Fruit fly (Drosophila melanogaster) whole organism, embryonic: Measurements from ENCODE around the gene CG31792.
A peak's percentile ranks its signal among the peaks of the same experiment; 100 is the strongest.

Source experiments
- Abd-B ChIP-seq: fragments of 200-800 bp; sonication (Bioruptor generic); optimal IDR thresholded peaks from 2 replicates; lab custom pipeline; 2018; ENCODE audit warnings: missing biosample characterization, mild to moderate bottlenecking, missing genetic modification characterization, moderate library complexity
- Adf1 ChIP-seq: fragments of 200-800 bp; sonication (Bioruptor generic); IDR thresholded peaks from 2 replicates; pipeline ENCODE4 v1.3.6; 2022; ENCODE audit warnings: missing biosample characterization, missing genetic modification characterization
- Bdp1 ChIP-seq: fragments of 200-800 bp; sonication (Bioruptor generic); optimal IDR thresholded peaks from 3 replicates; lab custom pipeline; 2016; ENCODE audit warnings: missing biosample characterization, missing genetic modification characterization
- CG10462 ChIP-seq: fragments of 200-800 bp; sonication (Bioruptor generic); optimal IDR thresholded peaks from 2 replicates; lab custom pipeline; 2016; ENCODE audit warnings: missing biosample characterization, missing genetic modification characterization
- CG10959 ChIP-seq: fragments of 200-800 bp; sonication (Bioruptor generic); IDR thresholded peaks from 2 replicates; pipeline ENCODE4 v1.3.6; 2022; ENCODE audit warnings: missing biosample characterization, missing genetic modification characterization
- CG11093 ChIP-seq: fragments of 200-800 bp; sonication (Bioruptor generic); IDR thresholded peaks from 3 replicates; pipeline ENCODE4 v1.3.6; 2022; ENCODE audit warnings: missing biosample characterization, missing genetic modification characterization
- CG11456 ChIP-seq: fragments of 200-800 bp; sonication (Bioruptor generic); IDR thresholded peaks from 3 replicates; pipeline ENCODE4 v1.3.6; 2022; ENCODE audit warnings: missing biosample characterization, missing genetic modification characterization
- CG12299 ChIP-seq: fragments of 200-800 bp; sonication (Bioruptor generic); optimal IDR thresholded peaks from 2 replicates; lab custom pipeline; 2018; ENCODE audit warnings: missing biosample characterization, mild to moderate bottlenecking, missing genetic modification characterization
- CG14441 ChIP-seq: fragments of 200-800 bp; sonication (Bioruptor generic); IDR thresholded peaks from 2 replicates; pipeline ENCODE4 v1.3.6; 2022; ENCODE audit warnings: missing biosample characterization, missing genetic modification characterization
- CG14667 ChIP-seq: fragments of 200-800 bp; sonication (Bioruptor generic); IDR thresholded peaks from 2 replicates; pipeline ENCODE4 v1.3.6; 2022; ENCODE audit warnings: missing biosample characterization, missing genetic modification characterization
- CG14710 ChIP-seq: fragments of 200-800 bp; sonication (Bioruptor generic); optimal IDR thresholded peaks from 3 replicates; lab custom pipeline; 2019; ENCODE audit warnings: missing biosample characterization, mild to moderate bottlenecking, missing genetic modification characterization, moderate library complexity
- CG17359 ChIP-seq: fragments of 200-800 bp; sonication (Bioruptor generic); optimal IDR thresholded peaks from 3 replicates; lab custom pipeline; 2018; ENCODE audit warnings: missing biosample characterization, mild to moderate bottlenecking, missing genetic modification characterization, moderate library complexity
- CG1792 ChIP-seq: fragments of 200-800 bp; sonication (Bioruptor generic); optimal IDR thresholded peaks from 2 replicates; lab custom pipeline; 2016; ENCODE audit warnings: missing biosample characterization, missing genetic modification characterization
- CG33557 ChIP-seq: fragments of 200-800 bp; sonication (Bioruptor generic); optimal IDR thresholded peaks from 2 replicates; lab custom pipeline; 2019; ENCODE audit warnings: missing biosample characterization, mild to moderate bottlenecking, missing genetic modification characterization, moderate library complexity
- CG3995 ChIP-seq: fragments of 200-800 bp; sonication (Bioruptor generic); optimal IDR thresholded peaks from 3 replicates; lab custom pipeline; 2016; ENCODE audit warnings: missing biosample characterization, missing genetic modification characterization
- CG4854 ChIP-seq: fragments of 200-800 bp; sonication (Bioruptor generic); optimal IDR thresholded peaks from 2 replicates; lab custom pipeline; 2016; ENCODE audit warnings: missing biosample characterization, missing genetic modification characterization, inconsistent platforms
- CG7963 ChIP-seq: fragments of 200-800 bp; sonication (Bioruptor generic); IDR thresholded peaks from 3 replicates; pipeline ENCODE4 v1.3.6; 2022; ENCODE audit warnings: missing biosample characterization, missing genetic modification characterization; ENCODE audit not compliant: partially characterized antibody
- CG8765 ChIP-seq: fragments of 200-800 bp; sonication (Bioruptor generic); IDR thresholded peaks from 2 replicates; pipeline ENCODE4 v1.3.6; 2022; ENCODE audit warnings: missing biosample characterization, missing genetic modification characterization
- D19A ChIP-seq: fragments of 200-800 bp; optimal IDR thresholded peaks from 3 replicates; lab custom pipeline; 2019; ENCODE audit warnings: missing biosample characterization, mild to moderate bottlenecking, missing genetic modification characterization, moderate library complexity
- Doc2 ChIP-seq: fragments of 200-800 bp; sonication (Bioruptor generic); IDR thresholded peaks from 2 replicates; pipeline ENCODE4 v1.3.6; 2022; ENCODE audit warnings: missing biosample characterization, missing genetic modification characterization
- Doc3 ChIP-seq: fragments of 200-800 bp; sonication (Bioruptor generic); IDR thresholded peaks from 3 replicates; pipeline ENCODE4 v1.3.6; 2022; ENCODE audit warnings: missing biosample characterization, missing genetic modification characterization; ENCODE audit not compliant: partially characterized antibody
- Gug ChIP-seq: fragments of 200-800 bp; sonication (Bioruptor generic); IDR thresholded peaks from 4 replicates; pipeline ENCODE4 v1.3.6; 2022; ENCODE audit warnings: missing biosample characterization, missing genetic modification characterization
- Hsf ChIP-seq: fragments of 200-800 bp; sonication (Bioruptor generic); optimal IDR thresholded peaks from 3 replicates; lab custom pipeline; 2016; ENCODE audit warnings: missing biosample characterization, missing genetic modification characterization
- Nf-YB ChIP-seq: fragments of 200-800 bp; sonication (Bioruptor generic); optimal IDR thresholded peaks from 3 replicates; lab custom pipeline; 2019; ENCODE audit warnings: missing biosample characterization, mild to moderate bottlenecking, missing genetic modification characterization, moderate library complexity
- Sox102F ChIP-seq: fragments of 200-800 bp; sonication (Bioruptor generic); optimal IDR thresholded peaks from 2 replicates; lab custom pipeline; 2018; ENCODE audit warnings: missing biosample characterization, mild to moderate bottlenecking, missing genetic modification characterization, moderate library complexity
- Taf1 ChIP-seq: fragments of 200-800 bp; sonication (Bioruptor generic); IDR thresholded peaks from 2 replicates; pipeline ENCODE4 v1.3.6; 2022; ENCODE audit warnings: missing biosample characterization, missing genetic modification characterization
- Usf ChIP-seq: fragments of 200-800 bp; sonication (Bioruptor generic); optimal IDR thresholded peaks from 2 replicates; lab custom pipeline; 2017; ENCODE audit warnings: missing genotype, missing biosample characterization, missing genetic modification characterization
- ci ChIP-seq: fragments of 200-800 bp; sonication (Bioruptor generic); IDR thresholded peaks from 3 replicates; pipeline ENCODE4 v1.3.6; 2022; ENCODE audit warnings: missing biosample characterization, missing genetic modification characterization
- crc ChIP-seq: fragments of 200-800 bp; sonication (Bioruptor generic); optimal IDR thresholded peaks from 2 replicates; lab custom pipeline; 2016; ENCODE audit warnings: missing biosample characterization, missing genetic modification characterization
- dmrt11E ChIP-seq: fragments of 200-800 bp; sonication (Bioruptor generic); optimal IDR thresholded peaks from 3 replicates; lab custom pipeline; 2018; ENCODE audit warnings: missing biosample characterization, mild to moderate bottlenecking, missing genetic modification characterization, moderate library complexity
- dpn ChIP-seq, 2 experiments: fragments of 200-800 bp; sonication (Bioruptor generic); optimal IDR thresholded peaks; 3 replicates each; lab custom pipeline; 2016; ENCODE audit warnings: missing biosample characterization in 2 of 2, missing genetic modification characterization in 2 of 2
- ems ChIP-seq: fragments of 200-800 bp; sonication (Bioruptor generic); optimal IDR thresholded peaks from 3 replicates; lab custom pipeline; 2016; ENCODE audit warnings: missing biosample characterization, missing genetic modification characterization
- ewg ChIP-seq: fragments of 200-800 bp; sonication (Bioruptor generic); optimal IDR thresholded peaks from 3 replicates; lab custom pipeline; 2017; ENCODE audit warnings: mild to moderate bottlenecking, missing biosample characterization, missing genetic modification reagents, missing genetic modification characterization
- exex ChIP-seq: fragments of 200-800 bp; sonication (Bioruptor generic); optimal IDR thresholded peaks from 4 replicates; lab custom pipeline; 2018; ENCODE audit warnings: missing biosample characterization, mild to moderate bottlenecking, missing genetic modification characterization, moderate library complexity
- eyg ChIP-seq: fragments of 200-800 bp; sonication (Bioruptor generic); optimal IDR thresholded peaks from 3 replicates; lab custom pipeline; 2016; ENCODE audit warnings: missing biosample characterization, missing genetic modification characterization
- fd64A ChIP-seq: fragments of 200-800 bp; sonication (Bioruptor generic); optimal IDR thresholded peaks from 3 replicates; lab custom pipeline; 2018; ENCODE audit warnings: missing biosample characterization, mild to moderate bottlenecking, missing genetic modification characterization
- gce ChIP-seq: fragments of 200-800 bp; sonication (Bioruptor generic); IDR thresholded peaks from 3 replicates; pipeline ENCODE4 v1.3.6; 2022; ENCODE audit warnings: missing biosample characterization, missing genetic modification characterization
- gcm2 ChIP-seq: fragments of 200-800 bp; sonication (Bioruptor generic); optimal IDR thresholded peaks from 2 replicates; lab custom pipeline; 2016; ENCODE audit warnings: missing biosample characterization, missing genetic modification characterization
- grn ChIP-seq: fragments of 200-800 bp; sonication (Bioruptor generic); optimal IDR thresholded peaks from 3 replicates; lab custom pipeline; 2017; ENCODE audit warnings: missing biosample characterization, missing genetic modification characterization
- gro ChIP-seq: fragments of 200-800 bp; sonication (Bioruptor generic); optimal IDR thresholded peaks from 2 replicates; lab custom pipeline; 2016; ENCODE audit warnings: missing biosample characterization, missing genetic modification characterization
- gsb-n ChIP-seq: fragments of 200-800 bp; sonication (Bioruptor generic); optimal IDR thresholded peaks from 3 replicates; lab custom pipeline; 2018; ENCODE audit warnings: missing biosample characterization, mild to moderate bottlenecking, missing genetic modification characterization
- gt ChIP-seq: fragments of 200-800 bp; sonication (Bioruptor generic); IDR thresholded peaks from 2 replicates; pipeline ENCODE4 v1.3.6; 2022; ENCODE audit warnings: missing biosample characterization, missing genetic modification characterization
- ham ChIP-seq: fragments of 200-800 bp; sonication (Bioruptor generic); IDR thresholded peaks from 2 replicates; pipeline ENCODE4 v1.3.6; 2022; ENCODE audit warnings: missing biosample characterization, missing genetic modification characterization
- mam ChIP-seq: fragments of 200-800 bp; sonication (Bioruptor generic); optimal IDR thresholded peaks from 3 replicates; lab custom pipeline; 2016; ENCODE audit warnings: missing biosample characterization, missing genetic modification characterization
- salm ChIP-seq: fragments of 200-800 bp; sonication (Bioruptor generic); optimal IDR thresholded peaks from 2 replicates; lab custom pipeline; 2018; ENCODE audit warnings: missing biosample characterization, mild to moderate bottlenecking, missing genetic modification characterization
- sd ChIP-seq: fragments of 200-800 bp; sonication (Bioruptor generic); optimal IDR thresholded peaks from 3 replicates; lab custom pipeline; 2018; ENCODE audit warnings: missing biosample characterization, mild to moderate bottlenecking, missing genetic modification characterization, moderate library complexity
- sima ChIP-seq: fragments of 200-800 bp; sonication (Bioruptor generic); optimal IDR thresholded peaks from 2 replicates; lab custom pipeline; 2016; ENCODE audit warnings: missing biosample characterization, missing genetic modification characterization
- sisA ChIP-seq: fragments of 200-800 bp; sonication (Bioruptor generic); IDR thresholded peaks from 2 replicates; pipeline ENCODE4 v1.3.6; 2022; ENCODE audit warnings: missing biosample characterization, missing genetic modification characterization
- ssp ChIP-seq: fragments of 200-800 bp; sonication (Bioruptor generic); IDR thresholded peaks from 2 replicates; pipeline ENCODE4 v1.3.6; 2022; ENCODE audit warnings: missing biosample characterization, missing genetic modification characterization
- tll ChIP-seq, 2 experiments: fragments of 200-800 bp in 1 of 2; fragments of >200 bp in 1 of 2; sonication (Bioruptor generic) in 1 of 2; optimal IDR thresholded peaks; 2 replicates each; lab custom pipeline; 2017 to 2019; ENCODE audit warnings: missing biosample characterization in 2 of 2, missing genetic modification characterization in 2 of 2, mild to moderate bottlenecking in 1 of 2, moderate library complexity in 1 of 2
- trh ChIP-seq: fragments of 200-800 bp; sonication (Bioruptor generic); optimal IDR thresholded peaks from 2 replicates; lab custom pipeline; 2016; ENCODE audit warnings: missing biosample characterization, missing genetic modification characterization

CG31792 gene

dm6 chr2L:18953512-18954254 lies 43.6 kb upstream of the CG31792 start (continued):
- no peak for TF ChIP-seq Doc3 (GFP tag; lab: Robert Waterston, UW)
- TF ChIP-seq Nf-YB (GFP tag; lab: Kevin White, UChicago) = peak; percentile 28
- TF ChIP-seq CG17359 (tag; lab: Kevin White, UChicago) = no peak
- no peak for TF ChIP-seq Bdp1 (GFP tag; lab: Kevin White, UChicago)
- no peak for TF ChIP-seq gsb-n (tag; lab: Kevin White, UChicago)
- no peak for TF ChIP-seq dmrt11E (tag; lab: Kevin White, UChicago)
- no peak for TF ChIP-seq eyg (GFP tag; lab: Kevin White, UChicago)
- no peak for TF ChIP-seq ssp
- no peak for TF ChIP-seq sd (tag; lab: Kevin White, UChicago)
- peak; percentile 27 for TF ChIP-seq Sox102F (GFP tag; lab: Kevin White, UChicago)
- TF ChIP-seq grn (GFP tag; lab: Kevin White, UChicago) = no peak
- no peak for TF ChIP-seq gce (GFP tag; lab: Robert Waterston, UW)
- no peak for TF ChIP-seq CG4854
- no peak for TF ChIP-seq trh (GFP tag; lab: Kevin White, UChicago)
- TF ChIP-seq CG10462 (GFP tag; lab: Kevin White, UChicago) = no peak
- no peak for TF ChIP-seq CG12299 (tag; lab: Kevin White, UChicago)
- no peak for TF ChIP-seq sima (GFP tag; lab: Kevin White, UChicago)
- no peak for TF ChIP-seq CG7963 (GFP tag; lab: Robert Waterston, UW)
- no peak for TF ChIP-seq gt (GFP tag; lab: Robert Waterston, UW)
- TF ChIP-seq ems = no peak
- no peak for TF ChIP-seq crc (GFP tag; lab: Kevin White, UChicago)
- TF ChIP-seq Doc2 (GFP tag; lab: Robert Waterston, UW) = no peak
- TF ChIP-seq CG11093 (GFP tag; lab: Robert Waterston, UW) = no peak
- no peak for TF ChIP-seq CG11456
- TF ChIP-seq mam (GFP tag; lab: Kevin White, UChicago) = no peak
- TF ChIP-seq CG10959 (GFP tag; lab: Robert Waterston, UW) = no peak
- TF ChIP-seq Adf1 = no peak
- no peak for TF ChIP-seq sisA
- TF ChIP-seq ci = no peak
- TF ChIP-seq tll (GFP tag; optimal IDR thresholded peaks at IDR 0.05; lab: Kevin White, UChicago) = no peak
- no peak for TF ChIP-seq CG8765
- TF ChIP-seq D19A (tag; lab: Kevin White, UChicago) = peak; percentile 94
- TF ChIP-seq Abd-B (GFP tag; lab: Kevin White, UChicago) = no peak
- TF ChIP-seq dpn (GFP tag; optimal IDR thresholded peaks at IDR 0.05; lab: Kevin White, UChicago) = peak in 1 of 2 experiments; percentile 10
- no peak for TF ChIP-seq gro (GFP tag; lab: Kevin White, UChicago)
- no peak for TF ChIP-seq CG33557
- no peak for TF ChIP-seq Taf1 (GFP tag; lab: Robert Waterston, UW)
- TF ChIP-seq Usf (GFP tag; lab: Kevin White, UChicago) = no peak
- no peak for TF ChIP-seq fd64A
- no peak for TF ChIP-seq gcm2 (GFP tag; lab: Kevin White, UChicago)
- no peak for TF ChIP-seq Gug (GFP tag; lab: Robert Waterston, UW)
- TF ChIP-seq Hsf (GFP tag; lab: Kevin White, UChicago) = no peak
- no peak for TF ChIP-seq ewg
- no peak for TF ChIP-seq CG14710
- no peak for TF ChIP-seq exex (tag; lab: Kevin White, UChicago)
- no peak for TF ChIP-seq salm (tag; lab: Kevin White, UChicago)
- TF ChIP-seq ham (GFP tag; lab: Robert Waterston, UW) = no peak
- no peak for TF ChIP-seq CG14441
- TF ChIP-seq CG3995 (GFP tag; lab: Kevin White, UChicago) = no peak
- no peak for TF ChIP-seq CG1792 (GFP tag; lab: Kevin White, UChicago)
- TF ChIP-seq CG14667 = no peak
